Worm (Caenorhabditis elegans) whole organism, L4 larva: ENCODE data around the gene bre-3.

Experiments used
- Y48G9A.11 ChIP-seq: fragments of 200-800 bp; sonication (Bioruptor generic); IDR thresholded peaks from 2 replicates; pipeline ENCODE4 v1.3.6; 2022; ENCODE audit warnings: missing genetic modification reagents, missing genetic modification characterization, missing compliant biosample characterization
- ZK546.5 ChIP-seq, 2 experiments: sonication (generic microtip); optimal IDR thresholded peaks; 2 replicates each; lab custom pipeline; 2017; ENCODE audit warnings: missing biosample characterization in 2 of 2, missing genetic modification characterization in 2 of 2
- ama-1 ChIP-seq: fragments of 150-350 bp; optimal IDR thresholded peaks from 2 replicates; lab custom pipeline; 2014; ENCODE audit warnings: inconsistent platforms, mixed read lengths
- dve-1 ChIP-seq: sonication (generic microtip); optimal IDR thresholded peaks from 2 replicates; lab custom pipeline; 2017; ENCODE audit warnings: antibody characterized with exemption, mild to moderate bottlenecking, missing genetic modification characterization, missing compliant biosample characterization; ENCODE audit not compliant: insufficient read depth
- jun-1 ChIP-seq: fragments of 150-350 bp; optimal IDR thresholded peaks from 2 replicates; lab custom pipeline; 2014; ENCODE audit warnings: missing biosample characterization, missing genetic modification reagents, missing genetic modification characterization
- lin-13 ChIP-seq: fragments of 150-350 bp; optimal IDR thresholded peaks from 2 replicates; lab custom pipeline; 2014; ENCODE audit warnings: missing biosample characterization, missing genetic modification reagents, missing genetic modification characterization
- madf-9 ChIP-seq: fragments of 200-800 bp; sonication (Bioruptor generic); conservative IDR thresholded peaks from 2 replicates; pipeline ENCODE4 v1.3.6; 2022; ENCODE audit warnings: missing genetic modification reagents, missing genetic modification characterization, missing compliant biosample characterization
- nhr-42 ChIP-seq: fragments of 200-800 bp; sonication (Bioruptor generic); IDR thresholded peaks from 2 replicates; pipeline ENCODE4 v1.3.6; 2022; ENCODE audit warnings: missing genetic modification characterization, missing compliant biosample characterization
- nhr-77 ChIP-seq: fragments of 150-350 bp; optimal IDR thresholded peaks from 2 replicates; lab custom pipeline; 2014; ENCODE audit warnings: missing biosample characterization, missing genetic modification characterization
- pha-4 ChIP-seq, 2 experiments: fragments of 150-350 bp in 1 of 2; fragments of 200-800 bp in 1 of 2; sonication (Bioruptor generic) in 1 of 2; IDR thresholded peaks in 1 of 2; optimal IDR thresholded peaks in 1 of 2; 2 replicates each; pipeline versions ENCODE4 v1.3.6 to Lab custom; 2014 to 2022; ENCODE audit warnings: missing genetic modification characterization in 2 of 2, missing genetic modification reagents in 2 of 2, missing biosample characterization in 1 of 2, missing compliant biosample characterization in 1 of 2

DNA sequence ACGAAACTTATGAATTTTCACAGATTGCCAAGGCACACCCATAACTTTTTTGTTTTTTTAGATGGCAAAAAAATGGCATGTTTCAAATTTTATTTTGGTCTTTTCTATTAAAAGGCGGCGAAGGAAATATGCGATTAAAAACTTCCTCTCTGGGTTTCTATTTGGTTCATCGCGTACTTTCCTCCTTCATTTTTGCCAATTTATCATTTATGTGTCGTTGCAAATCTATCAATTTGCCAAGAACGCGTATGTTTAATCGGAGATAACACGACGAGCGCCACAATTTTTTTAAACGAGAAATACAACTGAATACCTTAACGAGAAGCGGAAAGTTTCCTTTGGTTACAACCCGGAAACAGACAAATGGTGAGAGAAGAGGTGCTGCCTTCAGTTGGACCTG, 12.8 kb downstream of the bre-3 start:
- TF ChIP-seq Y48G9A.11 (GFP tag; lab: Robert Waterston, UW) = no peak
- TF ChIP-seq dve-1 (tag; lab: Kevin White, UChicago) = no peak
- no peak for TF ChIP-seq nhr-77 (tag; lab: Kevin White, UChicago)
- TF ChIP-seq lin-13 = no peak
- no peak for TF ChIP-seq jun-1 (tag; lab: Kevin White, UChicago)
- TF ChIP-seq nhr-42 = no peak
- TF ChIP-seq ZK546.5 (tag; optimal IDR thresholded peaks at IDR 0.05; lab: Kevin White, UChicago) = no peak
- TF ChIP-seq ama-1 (lab: Kevin White, UChicago) = no peak
- TF ChIP-seq madf-9 (GFP tag; lab: Robert Waterston, UW) = no peak
- no peak for TF ChIP-seq pha-4 (GFP tag; IDR thresholded peaks at IDR 0.05; lab: Robert Waterston, UW)
- no peak for TF ChIP-seq pha-4 (tag; optimal IDR thresholded peaks at IDR 0.05; lab: Kevin White, UChicago)
